Fruit fly (Drosophila melanogaster) whole organism, pupa: ENCODE data around the gene Rab39.

Experiments used
- CG10348 ChIP-seq: fragments of 200-800 bp; sonication (Bioruptor generic); IDR thresholded peaks from 2 replicates; pipeline ENCODE4 v1.3.6; 2022; ENCODE audit warnings: missing biosample characterization, missing genetic modification characterization
- CG12605 ChIP-seq: fragments of 200-800 bp; sonication (Bioruptor generic); IDR thresholded peaks from 2 replicates; pipeline ENCODE4 v1.3.6; 2022; ENCODE audit warnings: missing biosample characterization, missing genetic modification characterization
- CG13204 ChIP-seq: fragments of 200-800 bp; sonication (Bioruptor generic); optimal IDR thresholded peaks from 2 replicates; lab custom pipeline; 2018; ENCODE audit warnings: missing biosample characterization, mild to moderate bottlenecking, missing genetic modification characterization, moderate library complexity
- CG14655 ChIP-seq: fragments of 200-800 bp; sonication (Bioruptor generic); optimal IDR thresholded peaks from 3 replicates; lab custom pipeline; 2017; ENCODE audit warnings: mild to moderate bottlenecking, missing biosample characterization, missing genetic modification reagents, missing genetic modification characterization
- CG15710 ChIP-seq: fragments of 200-800 bp; sonication (Bioruptor generic); optimal IDR thresholded peaks from 2 replicates; lab custom pipeline; 2018; ENCODE audit warnings: missing biosample characterization, mild to moderate bottlenecking, missing genetic modification characterization, moderate library complexity
- CG17806 ChIP-seq: fragments of 200-800 bp; sonication (Bioruptor generic); optimal IDR thresholded peaks from 2 replicates; lab custom pipeline; 2018; ENCODE audit warnings: missing biosample characterization, mild to moderate bottlenecking, missing genetic modification characterization, moderate library complexity
- CG32121 ChIP-seq: fragments of 200-800 bp; sonication (Bioruptor generic); IDR thresholded peaks from 2 replicates; pipeline ENCODE4 v1.3.6; 2022; ENCODE audit warnings: missing biosample characterization, missing genetic modification characterization
- CG34367 ChIP-seq: fragments of 200-800 bp; sonication (Bioruptor generic); optimal IDR thresholded peaks from 2 replicates; lab custom pipeline; 2018; ENCODE audit warnings: missing biosample characterization, mild to moderate bottlenecking, missing genetic modification characterization
- CG4496 ChIP-seq: fragments of 200-800 bp; sonication (Bioruptor generic); IDR thresholded peaks from 3 replicates; pipeline ENCODE4 v1.3.6; 2022; ENCODE audit warnings: missing biosample characterization, missing genetic modification characterization
- CG8159 ChIP-seq: fragments of 200-800 bp; sonication (Bioruptor generic); optimal IDR thresholded peaks from 3 replicates; lab custom pipeline; 2018; ENCODE audit warnings: missing biosample characterization, mild to moderate bottlenecking, missing genetic modification characterization, moderate library complexity
- CG8301 ChIP-seq: fragments of 200-800 bp; sonication (Bioruptor generic); optimal IDR thresholded peaks from 2 replicates; lab custom pipeline; 2018; ENCODE audit warnings: missing biosample characterization, mild to moderate bottlenecking, missing genetic modification characterization
- CG9948 ChIP-seq: fragments of 200-800 bp; sonication (Bioruptor generic); optimal IDR thresholded peaks from 2 replicates; lab custom pipeline; 2018; ENCODE audit warnings: missing biosample characterization, mild to moderate bottlenecking, missing genetic modification characterization, moderate library complexity
- D1 ChIP-seq: fragments of 200-800 bp; sonication (Bioruptor generic); optimal IDR thresholded peaks from 2 replicates; lab custom pipeline; 2018; ENCODE audit warnings: missing biosample characterization, mild to moderate bottlenecking, missing genetic modification characterization, moderate library complexity
- EcR ChIP-seq: fragments of 200-800 bp; sonication (Bioruptor generic); optimal IDR thresholded peaks from 3 replicates; lab custom pipeline; 2019; ENCODE audit warnings: missing biosample characterization, missing genetic modification characterization, mild to moderate bottlenecking, moderate library complexity, missing genetic modification reagents
- Ets98B ChIP-seq: fragments of 200-800 bp; sonication (Bioruptor generic); IDR thresholded peaks from 2 replicates; pipeline ENCODE4 v1.3.6; 2022; ENCODE audit warnings: missing biosample characterization, missing genetic modification characterization
- Pif1A ChIP-seq: fragments of 200-800 bp; sonication (Bioruptor generic); optimal IDR thresholded peaks from 3 replicates; lab custom pipeline; 2016; ENCODE audit warnings: missing biosample characterization, missing genetic modification characterization
- Pif1B ChIP-seq: fragments of 200-800 bp; sonication (Bioruptor generic); optimal IDR thresholded peaks from 3 replicates; lab custom pipeline; 2016; ENCODE audit warnings: missing biosample characterization, missing genetic modification characterization
- Snoo ChIP-seq: fragments of 200-800 bp; sonication (Bioruptor generic); optimal IDR thresholded peaks from 3 replicates; lab custom pipeline; 2017; ENCODE audit warnings: missing biosample characterization, mild to moderate bottlenecking, missing genetic modification characterization, inconsistent platforms
- fd96Ca ChIP-seq: fragments of 200-800 bp; sonication (Bioruptor generic); IDR thresholded peaks from 3 replicates; pipeline ENCODE4 v1.3.6; 2022; ENCODE audit warnings: missing biosample characterization, missing genetic modification characterization
- gl ChIP-seq: fragments of 200-800 bp; sonication (Bioruptor generic); optimal IDR thresholded peaks from 2 replicates; lab custom pipeline; 2018; ENCODE audit warnings: missing biosample characterization, mild to moderate bottlenecking, missing genetic modification characterization
- rn ChIP-seq: fragments of 200-800 bp; sonication (Bioruptor generic); IDR thresholded peaks from 2 replicates; pipeline ENCODE4 v1.3.6; 2022; ENCODE audit warnings: missing biosample characterization, missing genetic modification characterization

Gene Rab39

DNA sequence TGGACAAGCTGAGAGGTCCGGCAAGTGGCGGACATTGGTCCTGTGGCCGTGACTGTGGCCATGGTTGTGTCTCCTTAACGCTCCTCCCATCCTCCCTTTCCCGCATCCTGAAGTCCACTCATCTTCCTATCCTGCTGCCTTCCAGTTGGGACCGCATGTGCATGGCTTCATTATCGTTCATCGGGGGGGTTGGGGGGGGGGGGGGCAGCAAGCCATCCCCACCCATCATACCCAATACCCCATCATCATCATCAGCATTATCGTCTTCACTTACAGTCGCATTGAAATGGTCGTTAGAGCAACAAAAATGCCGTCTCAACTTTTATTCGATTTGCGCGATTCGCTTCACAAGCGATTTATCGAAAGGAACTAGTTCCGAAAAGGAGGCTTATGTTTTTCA is 11.6 kb downstream of the Rab39 start:
- TF ChIP-seq Pif1A (no peak), CG9948 (tag; lab: Kevin White, UChicago) (no peak), EcR (GFP tag; lab: Kevin White, UChicago) (no peak), Pif1B (GFP tag; lab: Kevin White, UChicago) (no peak), CG10348 (GFP tag; lab: Robert Waterston, UW) (no peak), CG12605 (GFP tag; lab: Robert Waterston, UW) (no peak), CG32121 (GFP tag; lab: Robert Waterston, UW) (no peak), Ets98B (GFP tag; lab: Robert Waterston, UW) (no peak), Snoo (tag; lab: Kevin White, UChicago) (no peak), CG13204 (GFP tag; lab: Kevin White, UChicago) (no peak)

DNA sequence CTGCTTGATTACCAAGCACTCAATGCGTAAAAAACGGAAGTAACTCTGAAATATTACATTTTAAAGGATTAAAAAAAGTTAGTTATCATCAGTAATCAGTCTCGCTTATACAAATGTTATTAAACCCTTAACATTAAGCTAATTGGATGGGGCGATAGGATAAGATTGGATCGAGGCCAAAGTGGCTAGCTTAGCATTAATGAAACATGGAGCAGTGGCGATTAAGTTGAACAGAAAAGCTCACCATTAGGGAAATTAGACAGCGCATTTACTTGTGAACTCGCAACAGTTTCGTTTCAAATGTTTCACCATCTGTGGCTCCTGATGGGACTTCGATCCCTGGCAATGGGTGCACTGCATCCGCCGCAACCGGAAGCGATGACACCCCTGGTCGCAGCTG is 30.0 kb downstream of the Rab39 start, which contains the start of gene Ir7a:
Gene Ir7a, plus strand, starts transcription at position 301 of the 400 bp plus-strand sequence.
- TF ChIP-seq CG32121 (GFP tag; lab: Robert Waterston, UW) (no peak), gl (tag; lab: Kevin White, UChicago) (no peak), CG17806 (tag; lab: Kevin White, UChicago) (no peak), CG15710 (tag; lab: Kevin White, UChicago) (no peak), Ets98B (GFP tag; lab: Robert Waterston, UW) (no peak), CG8301 (tag; lab: Kevin White, UChicago) (no peak), CG4496 (GFP tag; lab: Robert Waterston, UW) (no peak), CG10348 (GFP tag; lab: Robert Waterston, UW) (no peak), CG12605 (GFP tag; lab: Robert Waterston, UW) (no peak), rn (GFP tag; lab: Robert Waterston, UW) (no peak), CG34367 (tag; lab: Kevin White, UChicago) (no peak), CG13204 (GFP tag; lab: Kevin White, UChicago) (no peak), Pif1B (GFP tag; lab: Kevin White, UChicago) (no peak), Snoo (tag; lab: Kevin White, UChicago) (no peak), CG9948 (tag; lab: Kevin White, UChicago) (no peak), EcR (GFP tag; lab: Kevin White, UChicago) (no peak), fd96Ca (GFP tag; lab: Robert Waterston, UW) (no peak), CG14655 (GFP tag; lab: Kevin White, UChicago) (no peak)

DNA sequence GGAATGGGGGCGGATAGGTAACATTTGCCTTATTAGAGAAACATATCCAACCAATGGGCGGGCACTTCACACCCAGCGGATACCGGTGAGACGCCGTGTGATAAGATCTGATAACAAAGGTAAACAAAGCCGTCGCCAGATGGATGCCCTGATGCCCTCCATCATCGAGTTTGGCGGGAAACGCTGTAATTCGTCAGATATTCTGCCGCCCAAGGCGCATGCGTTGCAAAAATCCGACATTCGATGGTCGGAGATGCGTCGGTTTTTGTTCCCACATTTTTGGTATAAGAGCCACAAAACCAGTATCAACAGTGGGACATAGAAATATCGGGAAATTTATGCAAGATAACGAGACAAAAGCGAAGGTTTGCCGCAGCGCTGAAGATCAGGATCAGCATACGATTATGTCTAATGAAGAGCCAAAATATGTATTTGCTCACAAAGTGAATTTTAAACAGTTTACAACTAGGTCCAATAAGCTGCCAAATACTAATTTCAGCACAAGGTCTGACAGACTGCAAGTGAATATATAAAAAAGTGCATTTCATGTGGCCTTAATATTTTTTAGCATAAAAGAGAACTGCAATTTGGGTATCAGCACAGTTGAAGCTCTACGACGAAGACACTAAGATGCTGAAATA is 33.5 kb downstream of the Rab39 start, which contains the start of gene CG34338:
Gene CG34338, plus strand, starts transcription at position 591 of the 641 bp plus-strand sequence.
- TF ChIP-seq CG4496 (GFP tag; lab: Robert Waterston, UW) (no peak), CG14655 (GFP tag; lab: Kevin White, UChicago) (no peak), EcR (GFP tag; lab: Kevin White, UChicago) (no peak), CG32121 (GFP tag; lab: Robert Waterston, UW) (no peak)

DNA sequence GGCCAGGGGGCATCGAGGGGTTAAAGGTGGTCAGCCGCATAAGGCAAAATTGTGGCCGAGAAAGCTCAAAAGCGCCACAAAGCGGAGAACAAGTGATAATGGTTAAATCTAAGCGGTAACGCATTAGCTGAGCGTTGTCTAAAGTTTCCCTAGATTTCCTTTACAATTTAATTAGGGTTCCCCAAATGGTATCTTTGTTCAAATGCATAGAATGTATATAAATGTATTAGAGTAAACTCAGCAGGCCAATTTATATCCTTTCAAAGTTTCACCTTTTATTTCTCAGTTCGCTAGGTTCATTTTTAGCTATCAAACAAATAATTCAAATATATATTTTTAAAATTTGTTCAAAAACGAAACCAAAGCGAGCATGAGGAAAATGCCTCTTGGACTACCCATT is 43.2 kb downstream of the Rab39 start, which contains the start of gene CG32718:
Gene CG32718, plus strand, starts transcription at position 301 of the 400 bp plus-strand sequence.
- TF ChIP-seq CG10348 (GFP tag; lab: Robert Waterston, UW): no peak
- TF ChIP-seq Ets98B (GFP tag; lab: Robert Waterston, UW): no peak
- TF ChIP-seq D1 (tag; lab: Kevin White, UChicago): no peak
- TF ChIP-seq CG17806 (tag; lab: Kevin White, UChicago): no peak
- no peak for TF ChIP-seq Pif1B (GFP tag; lab: Kevin White, UChicago)
- TF ChIP-seq CG15710 (tag; lab: Kevin White, UChicago): no peak
- TF ChIP-seq CG9948 (tag; lab: Kevin White, UChicago): no peak
- TF ChIP-seq CG8301 (tag; lab: Kevin White, UChicago): no peak
- no peak for TF ChIP-seq CG13204 (GFP tag; lab: Kevin White, UChicago)
- no peak for TF ChIP-seq EcR (GFP tag; lab: Kevin White, UChicago)
- TF ChIP-seq rn (GFP tag; lab: Robert Waterston, UW): no peak
- no peak for TF ChIP-seq CG14655 (GFP tag; lab: Kevin White, UChicago)
- no peak for TF ChIP-seq fd96Ca (GFP tag; lab: Robert Waterston, UW)
- TF ChIP-seq CG12605 (GFP tag; lab: Robert Waterston, UW): no peak
- no peak for TF ChIP-seq CG4496 (GFP tag; lab: Robert Waterston, UW)
- TF ChIP-seq gl (tag; lab: Kevin White, UChicago): no peak
- no peak for TF ChIP-seq CG8159 (tag; lab: Kevin White, UChicago)
- TF ChIP-seq CG34367 (tag; lab: Kevin White, UChicago): no peak
